Fruit fly (Drosophila melanogaster) whole organism, embryonic: ENCODE measurements around the gene Reck.
A peak's percentile ranks its signal among the peaks of the same experiment; 100 is the strongest.

Experiments used
- Asciz ChIP-seq: fragments of 200-800 bp; sonication (Bioruptor generic); optimal IDR thresholded peaks from 2 replicates; lab custom pipeline; 2017; ENCODE audit warnings: missing biosample characterization, mild to moderate bottlenecking, missing genetic modification characterization, missing genetic modification reagents
- Atf-2 ChIP-seq: fragments of 200-800 bp; sonication (Bioruptor generic); optimal IDR thresholded peaks from 2 replicates; lab custom pipeline; 2016; ENCODE audit warnings: missing biosample characterization, missing genetic modification characterization
- BtbVII ChIP-seq: fragments of 200-800 bp; sonication (Bioruptor generic); optimal IDR thresholded peaks from 3 replicates; lab custom pipeline; 2017; ENCODE audit warnings: missing biosample characterization, mild to moderate bottlenecking, missing genetic modification characterization
- CG1024 ChIP-seq: fragments of 200-800 bp; sonication (Bioruptor generic); IDR thresholded peaks from 2 replicates; pipeline ENCODE4 v1.3.6; 2022; ENCODE audit warnings: missing biosample characterization, missing genetic modification characterization
- CG11093 ChIP-seq: fragments of 200-800 bp; sonication (Bioruptor generic); IDR thresholded peaks from 3 replicates; pipeline ENCODE4 v1.3.6; 2022; ENCODE audit warnings: missing biosample characterization, missing genetic modification characterization
- CG11695 ChIP-seq: fragments of 200-800 bp; sonication (Bioruptor generic); IDR thresholded peaks from 3 replicates; pipeline ENCODE4 v1.3.6; 2022; ENCODE audit warnings: missing biosample characterization, missing genetic modification characterization
- CG14050 ChIP-seq: fragments of 200-800 bp; sonication (Bioruptor generic); IDR thresholded peaks from 3 replicates; pipeline ENCODE4 v1.3.6; 2022; ENCODE audit warnings: missing biosample characterization, missing genetic modification characterization
- CG2199 ChIP-seq: fragments of 200-800 bp; sonication (Bioruptor generic); IDR thresholded peaks from 3 replicates; pipeline ENCODE4 v1.3.6; 2022; ENCODE audit warnings: missing biosample characterization, missing genetic modification characterization
- CG2678 ChIP-seq: fragments of 200-800 bp; sonication (Bioruptor generic); optimal IDR thresholded peaks from 3 replicates; lab custom pipeline; 2019; ENCODE audit warnings: missing biosample characterization, mild to moderate bottlenecking, missing genetic modification characterization, moderate library complexity
- CG2712 ChIP-seq: fragments of 200-800 bp; optimal IDR thresholded peaks from 3 replicates; lab custom pipeline; 2019; ENCODE audit warnings: missing biosample characterization, mild to moderate bottlenecking, missing genetic modification characterization, moderate library complexity
- CG2889 ChIP-seq: fragments of 200-800 bp; sonication (Bioruptor generic); IDR thresholded peaks from 3 replicates; pipeline ENCODE4 v1.3.6; 2022; ENCODE audit warnings: missing biosample characterization, missing genetic modification characterization
- CG32767 ChIP-seq: fragments of 200-800 bp; sonication (Bioruptor generic); IDR thresholded peaks from 2 replicates; pipeline ENCODE4 v1.3.6; 2022; ENCODE audit warnings: missing biosample characterization, missing genetic modification characterization
- CG4404 ChIP-seq: fragments of 200-800 bp; sonication (Bioruptor generic); IDR thresholded peaks from 2 replicates; pipeline ENCODE4 v1.3.6; 2022; ENCODE audit warnings: missing biosample characterization, missing genetic modification characterization
- CG7372 ChIP-seq: fragments of 200-800 bp; sonication (Bioruptor generic); IDR thresholded peaks from 2 replicates; pipeline ENCODE4 v1.3.6; 2022; ENCODE audit warnings: missing biosample characterization, missing genetic modification characterization
- CG7745 ChIP-seq: fragments of 200-800 bp; sonication (Bioruptor generic); optimal IDR thresholded peaks from 2 replicates; lab custom pipeline; 2018; ENCODE audit warnings: missing biosample characterization, mild to moderate bottlenecking, missing genetic modification characterization, moderate library complexity
- CG8281 ChIP-seq: fragments of 200-800 bp; sonication (Bioruptor generic); optimal IDR thresholded peaks from 2 replicates; lab custom pipeline; 2018; ENCODE audit warnings: missing biosample characterization, mild to moderate bottlenecking, missing genetic modification characterization, moderate library complexity
- CG8478 ChIP-seq: fragments of >200 bp; optimal IDR thresholded peaks from 2 replicates; lab custom pipeline; 2018
- CG9727 ChIP-seq: fragments of 200-800 bp; sonication (Bioruptor generic); optimal IDR thresholded peaks from 3 replicates; lab custom pipeline; 2017; ENCODE audit warnings: missing biosample characterization, mild to moderate bottlenecking, missing genetic modification characterization
- Doc2 ChIP-seq: fragments of 200-800 bp; sonication (Bioruptor generic); IDR thresholded peaks from 2 replicates; pipeline ENCODE4 v1.3.6; 2022; ENCODE audit warnings: missing biosample characterization, missing genetic modification characterization
- Drgx ChIP-seq: fragments of 200-800 bp; sonication (Bioruptor generic); IDR thresholded peaks from 2 replicates; pipeline ENCODE4 v1.3.6; 2022; ENCODE audit warnings: missing biosample characterization, missing genetic modification characterization
- E2f1 ChIP-seq: fragments of 200-800 bp; sonication (Bioruptor generic); IDR thresholded peaks from 2 replicates; pipeline ENCODE4 v1.3.6; 2022; ENCODE audit warnings: missing biosample characterization, missing genetic modification characterization
- Ets65A ChIP-seq: fragments of 200-800 bp; sonication (Bioruptor generic); peaks from one replicate; lab custom pipeline; 2016; ENCODE audit warnings: missing biosample characterization, missing genetic modification characterization
- HLH54F ChIP-seq: fragments of 200-800 bp; sonication (Bioruptor generic); optimal IDR thresholded peaks from 3 replicates; lab custom pipeline; 2016; ENCODE audit warnings: missing biosample characterization, missing genetic modification characterization
- Oli ChIP-seq: fragments of 200-800 bp; sonication (Bioruptor generic); optimal IDR thresholded peaks from 2 replicates; lab custom pipeline; 2018; ENCODE audit warnings: missing biosample characterization, mild to moderate bottlenecking, missing genetic modification characterization, moderate library complexity
- Side ChIP-seq: fragments of 200-800 bp; sonication (Bioruptor generic); optimal IDR thresholded peaks from 2 replicates; lab custom pipeline; 2016; ENCODE audit warnings: missing biosample characterization, missing genetic modification characterization
- br ChIP-seq: fragments of >200 bp; optimal IDR thresholded peaks from 2 replicates; lab custom pipeline; 2017
- cg ChIP-seq: fragments of 200-800 bp; sonication (Bioruptor generic); optimal IDR thresholded peaks from 3 replicates; lab custom pipeline; 2019; ENCODE audit warnings: missing biosample characterization, mild to moderate bottlenecking, missing genetic modification characterization, moderate library complexity
- chm ChIP-seq: fragments of 200-800 bp; sonication (Bioruptor generic); IDR thresholded peaks from 2 replicates; pipeline ENCODE4 v1.3.6; 2022; ENCODE audit warnings: missing biosample characterization, missing genetic modification characterization
- chn ChIP-seq: fragments of 200-800 bp; sonication (Bioruptor generic); optimal IDR thresholded peaks from 2 replicates; lab custom pipeline; 2016; ENCODE audit warnings: missing biosample characterization, missing genetic modification characterization
- crol ChIP-seq: fragments of 200-800 bp; sonication (Bioruptor generic); IDR thresholded peaks from 2 replicates; pipeline ENCODE4 v1.3.6; 2022; ENCODE audit warnings: missing biosample characterization, missing genetic modification characterization
- gcm ChIP-seq: fragments of 200-800 bp; sonication (Bioruptor generic); optimal IDR thresholded peaks from 2 replicates; lab custom pipeline; 2019; ENCODE audit warnings: missing biosample characterization, mild to moderate bottlenecking, missing genetic modification characterization, moderate library complexity
- gsb-n ChIP-seq: fragments of 200-800 bp; sonication (Bioruptor generic); optimal IDR thresholded peaks from 3 replicates; lab custom pipeline; 2018; ENCODE audit warnings: missing biosample characterization, mild to moderate bottlenecking, missing genetic modification characterization
- kni ChIP-seq: fragments of 200-800 bp; sonication (Bioruptor generic); optimal IDR thresholded peaks from 3 replicates; lab custom pipeline; 2017; ENCODE audit warnings: mild to moderate bottlenecking, missing biosample characterization, missing genetic modification reagents, missing genetic modification characterization
- nom ChIP-seq: fragments of 200-800 bp; sonication (Bioruptor generic); optimal IDR thresholded peaks from 2 replicates; lab custom pipeline; 2017; ENCODE audit warnings: missing biosample characterization, missing genetic modification characterization, mild to moderate bottlenecking, moderate library complexity, missing genetic modification reagents
- oc ChIP-seq: fragments of 200-800 bp; sonication (Bioruptor generic); optimal IDR thresholded peaks from 2 replicates; lab custom pipeline; 2018; ENCODE audit warnings: missing biosample characterization, mild to moderate bottlenecking, missing genetic modification characterization, moderate library complexity
- otp ChIP-seq: fragments of 200-800 bp; sonication (Bioruptor generic); IDR thresholded peaks from 3 replicates; pipeline ENCODE4, ENCODE4 v1.3.6; 2022; ENCODE audit warnings: missing biosample characterization, missing genetic modification characterization
- phol ChIP-seq: fragments of 200-800 bp; sonication (Bioruptor generic); optimal IDR thresholded peaks from 3 replicates; lab custom pipeline; 2018; ENCODE audit warnings: missing biosample characterization, mild to moderate bottlenecking, missing genetic modification characterization, moderate library complexity
- pros ChIP-seq: fragments of 200-800 bp; sonication (Bioruptor generic); optimal IDR thresholded peaks from 3 replicates; lab custom pipeline; 2019; ENCODE audit warnings: missing biosample characterization, mild to moderate bottlenecking, missing genetic modification characterization, moderate library complexity
- pzg ChIP-seq: fragments of 200-800 bp; sonication (Bioruptor generic); optimal IDR thresholded peaks from 3 replicates; lab custom pipeline; 2018; ENCODE audit warnings: missing biosample characterization, mild to moderate bottlenecking, missing genetic modification characterization, moderate library complexity
- schlank ChIP-seq: fragments of 200-800 bp; sonication (Bioruptor generic); optimal IDR thresholded peaks from 2 replicates; lab custom pipeline; 2018; ENCODE audit warnings: missing biosample characterization, mild to moderate bottlenecking, missing genetic modification characterization
- sd ChIP-seq: fragments of 200-800 bp; sonication (Bioruptor generic); optimal IDR thresholded peaks from 3 replicates; lab custom pipeline; 2018; ENCODE audit warnings: missing biosample characterization, mild to moderate bottlenecking, missing genetic modification characterization, moderate library complexity
- shn ChIP-seq: fragments of 200-800 bp; sonication (Bioruptor generic); optimal IDR thresholded peaks from 3 replicates; lab custom pipeline; 2016; ENCODE audit warnings: missing biosample characterization, missing genetic modification characterization
- slbo ChIP-seq: fragments of 200-800 bp; sonication (Bioruptor generic); IDR thresholded peaks from 2 replicates; pipeline ENCODE4 v1.3.6; 2022; ENCODE audit warnings: missing biosample characterization, missing genetic modification characterization
- slp2 ChIP-seq: fragments of 200-800 bp; sonication (Bioruptor generic); optimal IDR thresholded peaks from 2 replicates; lab custom pipeline; 2016; ENCODE audit warnings: missing biosample characterization, missing genetic modification characterization
- sqz ChIP-seq: fragments of 200-800 bp; sonication (Bioruptor generic); optimal IDR thresholded peaks from 3 replicates; lab custom pipeline; 2018; ENCODE audit warnings: missing biosample characterization, mild to moderate bottlenecking, missing genetic modification characterization
- stc ChIP-seq: fragments of 200-800 bp; sonication (Bioruptor generic); IDR thresholded peaks from 2 replicates; pipeline ENCODE4 v1.3.6; 2022; ENCODE audit warnings: missing biosample characterization, missing genetic modification characterization
- sug ChIP-seq: fragments of 200-800 bp; optimal IDR thresholded peaks from 2 replicates; lab custom pipeline; 2019; ENCODE audit warnings: missing biosample characterization, mild to moderate bottlenecking, missing genetic modification characterization, moderate library complexity
- vvl ChIP-seq: fragments of 200-800 bp; sonication (Bioruptor generic); IDR thresholded peaks from 2 replicates; pipeline ENCODE4 v1.3.6; 2022; ENCODE audit warnings: missing biosample characterization, missing genetic modification characterization
- wdn ChIP-seq: fragments of 200-800 bp; sonication (Bioruptor generic); IDR thresholded peaks from 2 replicates; pipeline ENCODE4 v1.3.6; 2022; ENCODE audit warnings: missing biosample characterization, missing genetic modification characterization
- z ChIP-seq: fragments of 200-800 bp; sonication (Bioruptor generic); IDR thresholded peaks from 3 replicates; pipeline ENCODE4 v1.3.6; 2022; ENCODE audit warnings: missing biosample characterization, missing genetic modification characterization
- zfh2 ChIP-seq: fragments of 200-800 bp; sonication (Bioruptor generic); optimal IDR thresholded peaks from 2 replicates; lab custom pipeline; 2016; ENCODE audit warnings: missing biosample characterization, missing genetic modification characterization

The Reck gene

DNA sequence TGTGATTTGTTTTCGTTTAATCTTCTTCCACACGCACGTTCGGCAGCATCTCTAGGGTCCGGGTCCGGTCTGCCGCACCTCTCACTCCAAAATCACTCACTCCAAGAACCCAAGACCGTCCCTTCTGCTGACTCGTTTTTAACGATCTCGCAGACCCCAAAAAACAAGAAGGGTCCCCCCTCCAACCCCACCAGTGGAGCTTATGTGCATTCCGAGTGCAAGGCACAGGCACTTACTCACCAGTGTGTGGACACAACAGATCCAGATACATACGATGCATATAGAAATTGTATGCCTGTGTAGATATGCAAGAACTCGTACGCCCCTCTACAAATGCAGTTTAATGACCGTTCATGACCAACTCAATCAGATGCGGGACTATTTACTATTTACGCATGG lies 35.4 kb downstream of the Reck start (continued):
- no peak for TF ChIP-seq CG2889 (GFP tag; lab: Robert Waterston, UW)
- peak; percentile 89 for TF ChIP-seq kni (GFP tag; lab: Kevin White, UChicago)
- no peak for TF ChIP-seq pzg
- TF ChIP-seq Atf-2 (GFP tag; lab: Kevin White, UChicago) = no peak
- TF ChIP-seq phol (tag; lab: Kevin White, UChicago) = no peak
- peak; percentile 57 for TF ChIP-seq sd (tag; lab: Kevin White, UChicago)
- peak; percentile 48; the same call in 1 of the 3 replicates for TF ChIP-seq otp (GFP tag; lab: Robert Waterston, UW)
- peak; percentile 50 for TF ChIP-seq cg (GFP tag; lab: Kevin White, UChicago)
- peak; percentile 60; the same call in 1 of the 2 replicates for TF ChIP-seq chm (GFP tag; lab: Robert Waterston, UW)
- peak; percentile 85 for TF ChIP-seq z
- TF ChIP-seq chn = peak; percentile 4
- TF ChIP-seq CG14050 (GFP tag; lab: Robert Waterston, UW) = no peak
- TF ChIP-seq oc (tag; lab: Kevin White, UChicago) = peak; percentile 14
- TF ChIP-seq slbo (GFP tag; lab: Robert Waterston, UW) = no peak
- TF ChIP-seq CG2678 (tag; lab: Kevin White, UChicago) = no peak
- no peak for TF ChIP-seq wdn
- TF ChIP-seq nom (GFP tag; lab: Kevin White, UChicago) = peak; percentile 40
- TF ChIP-seq CG11695 = no peak
- no peak for TF ChIP-seq sug
- TF ChIP-seq Drgx (GFP tag; lab: Robert Waterston, UW) = 0 out of 2 replicates have a peak, but pooled peaks have one; percentile 22
- TF ChIP-seq BtbVII (GFP tag; lab: Kevin White, UChicago) = no peak
- TF ChIP-seq CG4404 (GFP tag; lab: Robert Waterston, UW) = no peak
- TF ChIP-seq HLH54F (GFP tag; lab: Kevin White, UChicago) = no peak
- TF ChIP-seq Oli (tag; lab: Kevin White, UChicago) = no peak
- TF ChIP-seq br = no peak
- TF ChIP-seq CG2199 (GFP tag; lab: Robert Waterston, UW) = peak; percentile 49; the same call in 1 of the 3 replicates
- TF ChIP-seq E2f1 = no peak
- peak; percentile 51 for TF ChIP-seq pros (GFP tag; lab: Kevin White, UChicago)
- TF ChIP-seq CG32767 (GFP tag; lab: Robert Waterston, UW) = 0 out of 2 replicates have a peak, but pooled peaks have one; percentile 9
- TF ChIP-seq CG7372 (GFP tag; lab: Robert Waterston, UW) = no peak
- TF ChIP-seq crol (GFP tag; lab: Robert Waterston, UW) = peak; percentile 87

DNA sequence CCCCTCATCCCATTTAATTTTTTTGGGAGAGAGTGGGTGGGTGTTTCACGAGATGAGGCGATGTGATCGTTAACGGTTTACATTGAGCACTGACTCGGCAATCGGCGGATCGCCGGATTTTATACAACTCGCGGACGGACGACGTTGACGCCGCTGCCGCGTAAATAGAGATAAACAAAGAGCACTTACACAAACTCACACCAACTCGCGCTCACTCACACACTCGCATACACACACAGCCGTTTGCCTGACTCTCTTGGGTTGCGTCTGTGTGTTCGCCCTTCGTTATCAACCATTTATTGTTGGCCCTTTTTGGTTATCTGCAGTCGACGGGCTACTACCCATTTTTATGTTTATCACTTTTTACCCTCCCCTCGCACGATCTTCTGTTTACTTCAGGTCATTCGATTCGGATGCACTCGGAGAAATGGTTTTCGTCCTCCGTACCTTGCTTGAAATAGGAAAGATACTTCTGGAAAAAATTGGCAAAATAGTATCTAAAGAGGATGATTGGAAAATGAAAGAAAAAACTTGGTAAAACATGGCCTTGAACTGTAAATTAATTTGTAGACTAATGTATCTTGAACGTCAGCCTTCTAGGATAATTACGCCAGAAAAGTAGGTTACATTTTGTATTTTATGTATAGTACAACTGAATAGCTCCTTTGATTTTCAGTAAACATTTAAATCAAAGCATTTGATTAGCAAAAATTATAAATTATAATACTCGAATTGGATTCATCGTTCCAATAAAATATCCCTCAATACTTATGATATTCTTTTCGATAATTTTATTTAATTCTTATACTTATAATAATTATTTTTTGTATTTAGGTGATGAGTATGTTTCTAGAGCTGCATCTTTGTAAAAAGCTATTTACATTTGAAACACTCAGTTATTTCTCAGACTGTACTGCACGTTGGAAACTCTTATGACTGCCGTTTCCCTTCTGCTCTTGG lies 36.0 kb downstream of the Reck start:
- TF ChIP-seq vvl (GFP tag; lab: Robert Waterston, UW) (peak; percentile 58), zfh2 (GFP tag; lab: Kevin White, UChicago) (no peak), CG8478 (lab: Kevin White, UChicago) (no peak), CG9727 (GFP tag; lab: Kevin White, UChicago) (peak; percentile 82), stc (GFP tag; lab: Robert Waterston, UW) (no peak), BtbVII (GFP tag; lab: Kevin White, UChicago) (no peak), sqz (GFP tag; lab: Kevin White, UChicago) (peak; percentile 54), Side (GFP tag; lab: Kevin White, UChicago) (no peak), CG2712 (tag; lab: Kevin White, UChicago) (peak; percentile 62), CG7745 (no peak), schlank (tag; lab: Kevin White, UChicago) (no peak), Ets65A (GFP tag; lab: Kevin White, UChicago) (peak; percentile 90), CG1024 (0 out of 2 replicates have a peak, but pooled peaks have one; percentile 17), gcm (GFP tag; lab: Kevin White, UChicago) (peak; percentile 31), CG11093 (GFP tag; lab: Robert Waterston, UW) (no peak), CG8281 (tag; lab: Kevin White, UChicago) (peak; percentile 32), Asciz (GFP tag; lab: Kevin White, UChicago) (no peak), slp2 (GFP tag; lab: Kevin White, UChicago) (peak; percentile 60), shn (GFP tag; lab: Kevin White, UChicago) (peak; percentile 48), Doc2 (no peak), gsb-n (tag; lab: Kevin White, UChicago) (no peak)
